Worm (Caenorhabditis elegans): ENCODE results near the gene dpy-28.

DNA sequence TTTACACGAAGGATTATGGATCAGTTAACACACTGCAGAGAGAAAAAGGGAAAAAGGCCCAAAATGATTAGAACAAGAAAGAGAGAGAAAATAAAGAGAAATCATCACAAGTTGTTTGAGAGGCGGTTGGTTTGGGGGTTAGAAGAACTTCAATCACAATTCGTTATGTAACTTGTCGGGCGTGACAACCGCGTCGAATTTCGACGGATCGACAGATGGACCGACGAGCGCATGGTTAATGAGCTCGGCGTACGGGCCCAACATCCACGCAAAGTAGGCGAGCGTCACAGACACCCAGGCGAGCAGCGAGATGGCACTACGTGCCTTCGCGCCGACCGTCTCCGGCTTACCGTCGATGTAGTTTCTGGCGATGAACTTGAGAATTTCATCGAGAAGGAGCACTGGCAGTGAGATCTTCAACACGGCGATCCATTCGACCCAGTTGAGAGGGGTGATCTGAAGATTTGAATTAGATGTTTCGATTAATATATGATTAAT lies 49.9 kb downstream of the dpy-28 start:
- TF ChIP-seq lim-6 (tag; optimal IDR thresholded peaks at IDR 0.05) (no peak), ama-1 (optimal IDR thresholded peaks at IDR 0.05) (no peak), elt-2 (tag; optimal IDR thresholded peaks at IDR 0.05) (no peak), syd-9 (tag; optimal IDR thresholded peaks at IDR 0.05) (no peak), ceh-34 (tag; optimal IDR thresholded peaks at IDR 0.05) (no peak), npax-4 (tag; optimal IDR thresholded peaks at IDR 0.05) (no peak), dmd-4 (tag; optimal IDR thresholded peaks at IDR 0.05; ENCODE audit: borderline replicate concordance) (no peak), ahr-1 (tag; optimal IDR thresholded peaks at IDR 0.05) (no peak)

All from whole organism, late embryonic.